Fruit fly (Drosophila melanogaster): ENCODE data around the gene Or63a.

DNA sequence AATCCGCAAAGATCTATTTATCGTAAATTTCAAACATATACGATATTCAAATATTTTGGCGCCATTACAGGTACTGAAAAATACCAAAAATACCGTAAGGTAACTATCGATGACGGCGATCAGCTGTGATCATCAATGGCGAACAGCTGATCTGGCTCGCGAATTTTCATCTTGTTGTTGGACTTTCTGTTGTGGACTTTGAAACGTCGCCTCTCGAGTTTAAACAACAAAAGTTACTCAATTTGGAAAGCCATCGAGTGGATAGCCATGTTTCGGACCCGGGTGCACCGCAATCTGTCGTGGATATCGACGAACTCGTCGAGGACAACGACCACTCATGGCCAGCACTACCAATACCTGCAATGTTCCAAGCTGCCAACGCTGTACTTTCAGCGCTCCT, 19.5 kb downstream of the Or63a start, which contains the start of gene CPT2:
- TF ChIP-seq CG17806 (tag; optimal IDR thresholded peaks at IDR 0.05) (no peak), EcR (GFP tag; optimal IDR thresholded peaks at IDR 0.05) (no peak), fd96Ca (GFP tag; IDR thresholded peaks at IDR 0.05) (0 out of 3 replicates have a peak, but pooled peaks have one; percentile 19), gl (tag; optimal IDR thresholded peaks at IDR 0.05) (peak; percentile 70), CG4496 (GFP tag; IDR thresholded peaks at IDR 0.05) (peak; percentile 75; the same call in 2 of the 3 replicates), CG10348 (GFP tag; IDR thresholded peaks at IDR 0.05) (no peak), Pif1A (GFP tag; optimal IDR thresholded peaks at IDR 0.05) (no peak), CG34367 (tag; optimal IDR thresholded peaks at IDR 0.05) (no peak)
